Fruit fly (Drosophila melanogaster) whole organism, embryonic: ENCODE measurements around the gene Fpgs1.

Experiments used
- Bdp1 ChIP-seq: fragments of 200-800 bp; sonication (Bioruptor generic); optimal IDR thresholded peaks from 3 replicates; lab custom pipeline; 2016; ENCODE audit warnings: missing biosample characterization, missing genetic modification characterization
- CG10209 ChIP-seq: fragments of 200-800 bp; sonication (Bioruptor generic); optimal IDR thresholded peaks from 3 replicates; lab custom pipeline; 2017; ENCODE audit warnings: missing biosample characterization, mild to moderate bottlenecking, missing genetic modification characterization, missing genetic modification reagents
- CG16863 ChIP-seq: fragments of 200-800 bp; sonication (Bioruptor generic); optimal IDR thresholded peaks from 3 replicates; lab custom pipeline; 2016; ENCODE audit warnings: missing biosample characterization, missing genetic modification characterization
- Dip2 ChIP-seq: fragments of 200-800 bp; sonication (Bioruptor generic); IDR thresholded peaks from 2 replicates; pipeline ENCODE4 v1.3.6; 2022; ENCODE audit warnings: missing biosample characterization, missing genetic modification characterization
- Nf-YC ChIP-seq: fragments of 200-800 bp; optimal IDR thresholded peaks from 3 replicates; lab custom pipeline; 2019; ENCODE audit warnings: missing biosample characterization, mild to moderate bottlenecking, missing genetic modification characterization, moderate library complexity
- ewg ChIP-seq: fragments of 200-800 bp; sonication (Bioruptor generic); optimal IDR thresholded peaks from 3 replicates; lab custom pipeline; 2017; ENCODE audit warnings: mild to moderate bottlenecking, missing biosample characterization, missing genetic modification reagents, missing genetic modification characterization
- hth ChIP-seq: fragments of >200 bp; optimal IDR thresholded peaks from 2 replicates; lab custom pipeline; 2017; ENCODE audit warnings: inconsistent platforms
- nerfin-2 ChIP-seq: fragments of 200-800 bp; sonication (Bioruptor generic); IDR thresholded peaks from 2 replicates; pipeline ENCODE4 v1.3.6; 2022; ENCODE audit warnings: missing biosample characterization, missing genetic modification characterization; ENCODE audit not compliant: partially characterized antibody
- pita ChIP-seq: fragments of 200-800 bp; sonication (Bioruptor generic); optimal IDR thresholded peaks from 2 replicates; lab custom pipeline; 2017; ENCODE audit warnings: missing biosample characterization, mild to moderate bottlenecking, missing genetic modification characterization
- twi ChIP-seq: fragments of 200-800 bp; optimal IDR thresholded peaks from 2 replicates; lab custom pipeline; 2019; ENCODE audit warnings: missing biosample characterization, mild to moderate bottlenecking, missing genetic modification characterization, moderate library complexity
- unpg ChIP-seq: fragments of 200-800 bp; sonication (Bioruptor generic); optimal IDR thresholded peaks from 3 replicates; lab custom pipeline; 2018; ENCODE audit warnings: missing biosample characterization, mild to moderate bottlenecking, missing genetic modification characterization, moderate library complexity

DNA sequence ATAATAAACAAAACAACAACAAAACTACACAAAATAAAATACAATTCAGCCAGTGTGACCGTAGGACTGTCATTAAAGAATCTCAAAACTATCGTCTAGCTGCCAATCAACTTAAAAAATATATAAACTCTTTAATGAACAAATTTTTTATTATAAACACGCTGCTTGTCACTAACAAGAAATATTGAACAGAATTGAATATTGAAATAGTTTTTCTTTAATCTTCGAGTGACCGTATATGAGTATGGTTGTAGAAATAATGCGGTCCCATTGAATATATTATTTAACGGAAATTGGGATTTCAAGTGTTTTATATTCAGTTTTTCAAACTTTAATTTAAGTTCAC, 19.6 kb upstream of the Fpgs1 start, which contains the start of gene LIMK1:
- TF ChIP-seq ewg (no peak), hth (lab: Kevin White, UChicago) (no peak), Dip2 (GFP tag; lab: Robert Waterston, UW) (no peak), pita (GFP tag; lab: Kevin White, UChicago) (no peak), nerfin-2 (GFP tag; lab: Robert Waterston, UW) (no peak), unpg (GFP tag; lab: Kevin White, UChicago) (no peak), Nf-YC (tag; lab: Kevin White, UChicago) (no peak), CG10209 (GFP tag; lab: Kevin White, UChicago) (no peak), twi (no peak), CG16863 (GFP tag; lab: Kevin White, UChicago) (no peak), Bdp1 (GFP tag; lab: Kevin White, UChicago) (no peak)
